Worm (Caenorhabditis elegans) whole organism, L2 larva: ENCODE data around the gene pix-1.

Experiments
- F13H6.1 ChIP-seq: sonication (generic microtip); optimal IDR thresholded peaks from 2 replicates; lab custom pipeline; 2016; ENCODE audit warnings: missing genetic modification characterization, missing compliant biosample characterization
- R02D3.7 ChIP-seq: fragments of 150-350 bp; optimal IDR thresholded peaks from 2 replicates; lab custom pipeline; 2014; ENCODE audit warnings: missing biosample characterization, missing genetic modification characterization
- Y55F3AM.14 ChIP-seq: fragments of 200-800 bp; sonication (Bioruptor generic); optimal IDR thresholded peaks from 2 replicates; lab custom pipeline; 2018; ENCODE audit warnings: mild to moderate bottlenecking, missing genetic modification characterization, missing compliant biosample characterization
- elt-1 ChIP-seq: fragments of 150-350 bp; optimal IDR thresholded peaks from 2 replicates; lab custom pipeline; 2014; ENCODE audit warnings: missing biosample characterization, missing genetic modification characterization
- elt-3 ChIP-seq: sonication (generic microtip); optimal IDR thresholded peaks from 2 replicates; lab custom pipeline; 2017; ENCODE audit warnings: missing biosample characterization, missing genetic modification characterization
- lin-11 ChIP-seq: fragments of 150-350 bp; sonication (generic microtip); optimal IDR thresholded peaks from 2 replicates; lab custom pipeline; 2014; ENCODE audit warnings: missing biosample characterization, missing genetic modification characterization, inconsistent platforms, mixed read lengths
- lin-13 ChIP-seq: fragments of 150-350 bp; optimal IDR thresholded peaks from 2 replicates; lab custom pipeline; 2014; ENCODE audit warnings: missing biosample characterization, missing genetic modification reagents, missing genetic modification characterization
- nhr-11 ChIP-seq: fragments of 150-350 bp; optimal IDR thresholded peaks from 2 replicates; lab custom pipeline; 2014; ENCODE audit warnings: missing biosample characterization, missing genetic modification characterization
- unc-62 ChIP-seq: fragments of 150-350 bp; optimal IDR thresholded peaks from 2 replicates; lab custom pipeline; 2014; ENCODE audit warnings: missing biosample characterization, missing genetic modification reagents, missing genetic modification characterization

DNA sequence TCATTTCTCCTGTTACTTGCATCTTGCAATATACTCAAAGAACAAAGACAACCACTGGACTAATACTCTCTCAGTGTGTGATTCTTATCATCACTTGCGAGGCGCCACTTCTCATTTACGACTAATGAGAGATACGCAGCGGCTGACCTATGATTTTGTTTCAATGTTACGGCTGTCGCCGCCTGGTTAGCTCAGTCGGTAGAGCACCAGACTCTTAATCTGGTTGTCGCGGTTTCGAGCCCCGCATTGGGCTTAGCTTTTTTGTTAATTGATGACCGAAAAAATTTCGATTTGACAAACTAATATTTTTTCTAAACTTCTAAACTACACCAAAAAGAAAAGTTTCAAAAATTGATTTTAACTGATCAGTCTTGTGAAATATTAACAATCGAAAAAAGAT lies 10.8 kb upstream of the pix-1 start:
- TF ChIP-seq lin-11 (tag; lab: Kevin White, UChicago) (no peak), nhr-11 (no peak), unc-62 (no peak), lin-13 (GFP tag; lab: Kevin White, UChicago) (peak; percentile 3), Y55F3AM.14 (GFP tag; lab: Kevin White, UChicago) (no peak), R02D3.7 (no peak), F13H6.1 (tag; lab: Kevin White, UChicago) (no peak), elt-3 (tag; lab: Kevin White, UChicago) (no peak), elt-1 (no peak)
